Worm (Caenorhabditis elegans) whole organism, L3 larva: ENCODE results near the gene Y43F8B.14.

Experiments used
- ZK546.5 ChIP-seq: sonication (generic microtip); optimal IDR thresholded peaks from 2 replicates; lab custom pipeline; 2017; ENCODE audit warnings: missing biosample characterization, missing genetic modification characterization
- ama-1 ChIP-seq: fragments of 150-350 bp; optimal IDR thresholded peaks from 2 replicates; lab custom pipeline; 2018
- ceh-28 ChIP-seq: fragments of 150-350 bp; optimal IDR thresholded peaks from 2 replicates; lab custom pipeline; 2014; ENCODE audit warnings: missing biosample characterization, missing genetic modification reagents, missing genetic modification characterization
- ceh-82 ChIP-seq: fragments of 150-350 bp; optimal IDR thresholded peaks from 2 replicates; lab custom pipeline; 2014; ENCODE audit warnings: missing biosample characterization, missing genetic modification characterization
- ceh-9 ChIP-seq: sonication (generic microtip); optimal IDR thresholded peaks from 2 replicates; lab custom pipeline; 2018; ENCODE audit warnings: missing biosample characterization, missing genetic modification characterization
- daf-12 ChIP-seq: fragments of 150-350 bp; optimal IDR thresholded peaks from 2 replicates; lab custom pipeline; 2014; ENCODE audit warnings: missing biosample characterization, missing genetic modification reagents, missing genetic modification characterization
- egl-27 ChIP-seq: sonication (generic microtip); optimal IDR thresholded peaks from 4 replicates; lab custom pipeline; 2017; ENCODE audit warnings: missing biosample characterization, missing genetic modification reagents, missing genetic modification characterization
- egl-5 ChIP-seq: fragments of 150-350 bp; optimal IDR thresholded peaks from 2 replicates; lab custom pipeline; 2017; ENCODE audit warnings: missing biosample characterization, missing genetic modification reagents, missing genetic modification characterization, inconsistent platforms
- elt-1 ChIP-seq: fragments of 150-350 bp; optimal IDR thresholded peaks from 2 replicates; lab custom pipeline; 2014; ENCODE audit warnings: missing biosample characterization, missing genetic modification characterization
- elt-3 ChIP-seq, 3 experiments: fragments of 150-350 bp in 1 of 3; sonication (generic microtip) in 2 of 3; optimal IDR thresholded peaks; 2 replicates in 2 of 3; 4 replicates in 1 of 3; lab custom pipeline; 2014 to 2017; ENCODE audit warnings: missing biosample characterization in 3 of 3, missing genetic modification characterization in 3 of 3
- eor-1 ChIP-seq, 2 experiments: fragments of 150-350 bp; optimal IDR thresholded peaks; 2 replicates each; lab custom pipeline; 2014 to 2018; ENCODE audit warnings: missing biosample characterization in 2 of 2, missing genetic modification characterization in 2 of 2
- fkh-2 ChIP-seq: fragments of 150-350 bp; optimal IDR thresholded peaks from 2 replicates; lab custom pipeline; 2014; ENCODE audit warnings: missing biosample characterization, missing genetic modification reagents, missing genetic modification characterization
- hmg-11 ChIP-seq: sonication (generic microtip); optimal IDR thresholded peaks from 2 replicates; lab custom pipeline; 2016; ENCODE audit warnings: missing genetic modification characterization, missing compliant biosample characterization
- jun-1 ChIP-seq: fragments of 150-350 bp; optimal IDR thresholded peaks from 2 replicates; lab custom pipeline; 2014; ENCODE audit warnings: missing biosample characterization, missing genetic modification reagents, missing genetic modification characterization
- lin-15B ChIP-seq: fragments of 150-350 bp; optimal IDR thresholded peaks from 2 replicates; lab custom pipeline; 2014; ENCODE audit warnings: missing biosample characterization, missing genetic modification characterization
- lin-39 ChIP-seq: fragments of 150-350 bp; optimal IDR thresholded peaks from 2 replicates; lab custom pipeline; 2018; ENCODE audit warnings: missing biosample characterization, missing genetic modification reagents, missing genetic modification characterization
- mdl-1 ChIP-seq: fragments of 150-350 bp; optimal IDR thresholded peaks from 2 replicates; lab custom pipeline; 2014; ENCODE audit warnings: missing biosample characterization, missing genetic modification characterization
- nhr-11 ChIP-seq: fragments of 150-350 bp; optimal IDR thresholded peaks from 2 replicates; lab custom pipeline; 2014; ENCODE audit warnings: missing biosample characterization, missing genetic modification characterization
- nhr-12 ChIP-seq: fragments of 150-350 bp; optimal IDR thresholded peaks from 2 replicates; lab custom pipeline; 2014; ENCODE audit warnings: missing biosample characterization, missing genetic modification characterization
- nhr-23 ChIP-seq: fragments of 150-350 bp; optimal IDR thresholded peaks from 2 replicates; lab custom pipeline; 2014; ENCODE audit warnings: missing biosample characterization, missing genetic modification reagents, missing genetic modification characterization
- nhr-237 ChIP-seq: fragments of 150-350 bp; optimal IDR thresholded peaks from 2 replicates; lab custom pipeline; 2014; ENCODE audit warnings: missing biosample characterization, missing genetic modification characterization
- nhr-28 ChIP-seq: fragments of 150-350 bp; optimal IDR thresholded peaks from 2 replicates; lab custom pipeline; 2014; ENCODE audit warnings: missing biosample characterization, missing genetic modification characterization
- nhr-43 ChIP-seq: sonication (generic microtip); optimal IDR thresholded peaks from 2 replicates; lab custom pipeline; 2016; ENCODE audit warnings: mild to moderate bottlenecking, missing genetic modification characterization, missing compliant biosample characterization; ENCODE audit not compliant: poor library complexity, severe bottlenecking
- pha-4 ChIP-seq: fragments of 150-350 bp; optimal IDR thresholded peaks from 2 replicates; lab custom pipeline; 2014; ENCODE audit warnings: missing biosample characterization, missing genetic modification reagents, missing genetic modification characterization
- pqm-1 ChIP-seq: fragments of 150-350 bp; optimal IDR thresholded peaks from 2 replicates; lab custom pipeline; 2017; ENCODE audit warnings: missing biosample characterization, missing genetic modification characterization, inconsistent platforms
- sea-2 ChIP-seq: fragments of 150-350 bp; sonication (generic microtip); optimal IDR thresholded peaks from 4 replicates; lab custom pipeline; 2014; ENCODE audit warnings: missing biosample characterization, missing genetic modification reagents, missing genetic modification characterization
- skn-1 ChIP-seq: fragments of 150-350 bp; optimal IDR thresholded peaks from 2 replicates; lab custom pipeline; 2014; ENCODE audit warnings: missing biosample characterization, missing genetic modification characterization
- snpc-4 ChIP-seq: fragments of 150-350 bp; optimal IDR thresholded peaks from 2 replicates; lab custom pipeline; 2014; ENCODE audit warnings: missing biosample characterization, missing genetic modification characterization
- tbx-2 ChIP-seq: sonication (generic microtip); optimal IDR thresholded peaks from 2 replicates; lab custom pipeline; 2016; ENCODE audit warnings: mild to moderate bottlenecking, missing genetic modification characterization, missing compliant biosample characterization
- unc-39 ChIP-seq: sonication (generic microtip); optimal IDR thresholded peaks from 4 replicates; lab custom pipeline; 2017; ENCODE audit warnings: missing biosample characterization, missing genetic modification characterization
- zag-1 ChIP-seq: fragments of 150-350 bp; optimal IDR thresholded peaks from 2 replicates; lab custom pipeline; 2014; ENCODE audit warnings: missing biosample characterization, missing genetic modification characterization
- ztf-11 ChIP-seq: fragments of 150-350 bp; optimal IDR thresholded peaks from 2 replicates; lab custom pipeline; 2014; ENCODE audit warnings: missing biosample characterization, missing genetic modification characterization
- ztf-4 ChIP-seq: fragments of 150-350 bp; optimal IDR thresholded peaks from 2 replicates; lab custom pipeline; 2014; ENCODE audit warnings: missing biosample characterization, missing genetic modification characterization

The Y43F8B.14 gene

DNA sequence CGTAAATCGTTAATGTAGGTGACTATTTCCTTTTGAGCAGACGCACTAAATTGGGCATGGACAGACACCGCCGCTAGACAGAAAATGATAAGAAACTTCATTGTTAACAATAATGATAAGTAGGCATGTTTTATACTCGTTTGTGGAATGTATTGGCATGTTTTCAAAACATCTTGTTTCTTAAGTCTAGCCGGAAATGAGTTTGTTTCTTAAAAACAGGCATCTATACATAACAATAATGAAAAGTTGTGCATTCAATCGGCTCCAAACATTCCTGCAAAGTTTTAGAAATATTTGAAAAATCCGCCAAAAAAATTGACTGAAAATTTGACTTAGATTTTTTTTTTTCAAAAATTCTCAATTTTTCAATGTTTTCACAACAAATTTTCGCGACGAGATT lies 39.8 kb upstream of the Y43F8B.14 start, which contains the start of gene scl-21:
scl-21 (minus strand) TSS at position 101 of the 400 bp plus-strand sequence.
- TF ChIP-seq skn-1 (tag; lab: Kevin White, UChicago) (no peak), lin-15B (tag; lab: Kevin White, UChicago) (no peak), nhr-28 (tag; lab: Kevin White, UChicago) (no peak), egl-5 (tag; lab: Kevin White, UChicago) (no peak), ama-1 (lab: Kevin White, UChicago) (no peak), daf-12 (tag; lab: Kevin White, UChicago) (no peak), fkh-2 (no peak), tbx-2 (tag; lab: Kevin White, UChicago) (no peak), nhr-12 (tag; lab: Kevin White, UChicago) (no peak), nhr-237 (tag; lab: Kevin White, UChicago) (no peak), mdl-1 (tag; lab: Kevin White, UChicago) (no peak), ZK546.5 (no peak)

- TF ChIP-seq nhr-28 (tag; lab: Kevin White, UChicago) (no peak), ceh-82 (tag; lab: Kevin White, UChicago) (no peak), tbx-2 (tag; lab: Kevin White, UChicago) (no peak), nhr-43 (tag; lab: Kevin White, UChicago) (no peak), lin-39 (no peak), nhr-12 (tag; lab: Kevin White, UChicago) (no peak)
Observed at ce11 chrV:19495145-19495544, 39.4 kb upstream of the Y43F8B.14 start.

- TF ChIP-seq jun-1 (tag; lab: Kevin White, UChicago), result no peak
- no peak for TF ChIP-seq tbx-2 (tag; lab: Kevin White, UChicago)
- no peak for TF ChIP-seq fkh-2
- no peak for TF ChIP-seq pqm-1 (tag; lab: Kevin White, UChicago)
- no peak for TF ChIP-seq ztf-4 (tag; lab: Kevin White, UChicago)
- TF ChIP-seq nhr-28 (tag; lab: Kevin White, UChicago), result no peak
- no peak for TF ChIP-seq hmg-11 (tag; lab: Kevin White, UChicago)
- no peak for TF ChIP-seq nhr-23 (tag; lab: Kevin White, UChicago)
- TF ChIP-seq elt-3 (tag; optimal IDR thresholded peaks at IDR 0.05; lab: Kevin White, UChicago), result no peak
- TF ChIP-seq elt-1, result no peak
- TF ChIP-seq lin-39, result no peak
- TF ChIP-seq eor-1 (tag; optimal IDR thresholded peaks at IDR 0.05; lab: Kevin White, UChicago), result no peak
- TF ChIP-seq, all 47 proteins: peak for 0
Observed at ce11 chrV:19491302-19491701, 35.5 kb upstream of the Y43F8B.14 start, which contains the start of gene Y43F8B.29. Y43F8B.29 (plus strand) TSS chrV:19491602.

- TF ChIP-seq zag-1 (tag; lab: Kevin White, UChicago), result no peak
- TF ChIP-seq pha-4 (tag; lab: Kevin White, UChicago), result no peak
- TF ChIP-seq ztf-11 (tag; lab: Kevin White, UChicago), result no peak
- no peak for TF ChIP-seq snpc-4 (tag; lab: Kevin White, UChicago)
- no peak for TF ChIP-seq ZK546.5
- TF ChIP-seq ama-1 (lab: Kevin White, UChicago), result no peak
- no peak for TF ChIP-seq unc-39 (tag; lab: Kevin White, UChicago)
- TF ChIP-seq sea-2 (GFP tag; lab: Kevin White, UChicago), result no peak
- TF ChIP-seq eor-1 (tag; optimal IDR thresholded peaks at IDR 0.05; lab: Kevin White, UChicago), result no peak
- no peak for TF ChIP-seq nhr-11 (tag; lab: Kevin White, UChicago)
- TF ChIP-seq ceh-9 (tag; lab: Kevin White, UChicago), result no peak
- no peak for TF ChIP-seq ceh-28
Observed at ce11 chrV:19490461-19490860, 34.7 kb upstream of the Y43F8B.14 start, which contains the start of gene Y43F8B.7. Y43F8B.7 (plus strand) TSS chrV:19490761.

ce11 chrV:19485690-19486089 lies 29.9 kb upstream of the Y43F8B.14 start, which contains the start of gene Y43F8B.18:
Y43F8B.18 (plus strand) TSS chrV:19485990.
- TF ChIP-seq nhr-12 (tag; lab: Kevin White, UChicago) (no peak), mdl-1 (tag; lab: Kevin White, UChicago) (no peak), fkh-2 (no peak), pha-4 (tag; lab: Kevin White, UChicago) (no peak), jun-1 (tag; lab: Kevin White, UChicago) (no peak), daf-12 (tag; lab: Kevin White, UChicago) (no peak), zag-1 (tag; lab: Kevin White, UChicago) (no peak), egl-27 (tag; lab: Kevin White, UChicago) (no peak)
